Fruit fly (Drosophila melanogaster) whole organism, embryonic: ENCODE measurements around the gene CG3349.
A peak's percentile ranks its signal among the peaks of the same experiment; 100 is the strongest.

Source experiments
- Antp ChIP-seq: fragments of 200-800 bp; sonication (Bioruptor generic); optimal IDR thresholded peaks from 3 replicates; lab custom pipeline; 2016; ENCODE audit warnings: missing biosample characterization, missing genetic modification characterization
- CG10147 ChIP-seq: fragments of 200-800 bp; sonication (Bioruptor generic); optimal IDR thresholded peaks from 2 replicates; lab custom pipeline; 2019; ENCODE audit warnings: missing biosample characterization, mild to moderate bottlenecking, missing genetic modification characterization, moderate library complexity
- CG10321 ChIP-seq: fragments of 200-800 bp; sonication (Bioruptor generic); IDR thresholded peaks from 2 replicates; pipeline ENCODE4 v1.3.6; 2022; ENCODE audit warnings: missing biosample characterization, missing genetic modification characterization
- CG10366 ChIP-seq: fragments of 200-800 bp; sonication (Bioruptor generic); IDR thresholded peaks from 2 replicates; pipeline ENCODE4 v1.3.6; 2022; ENCODE audit warnings: missing biosample characterization, missing genetic modification characterization
- CG10565 ChIP-seq: fragments of 200-800 bp; sonication (Bioruptor generic); optimal IDR thresholded peaks from 3 replicates; lab custom pipeline; 2016; ENCODE audit warnings: missing biosample characterization, mild to moderate bottlenecking, missing genetic modification characterization
- CG16779 ChIP-seq: fragments of 200-800 bp; sonication (Bioruptor generic); IDR thresholded peaks from 2 replicates; pipeline ENCODE4 v1.3.6; 2022; ENCODE audit warnings: missing biosample characterization, missing genetic modification characterization
- CG18011 ChIP-seq: fragments of 200-800 bp; sonication (Bioruptor generic); optimal IDR thresholded peaks from 2 replicates; lab custom pipeline; 2017; ENCODE audit warnings: missing biosample characterization, missing genetic modification characterization, mild to moderate bottlenecking, moderate library complexity, missing genotype
- CG18599 ChIP-seq: fragments of 200-800 bp; sonication (Bioruptor generic); optimal IDR thresholded peaks from 3 replicates; lab custom pipeline; 2017; ENCODE audit warnings: missing biosample characterization, missing genetic modification characterization, mild to moderate bottlenecking, moderate library complexity, missing genetic modification reagents
- CG2199 ChIP-seq: fragments of 200-800 bp; sonication (Bioruptor generic); IDR thresholded peaks from 3 replicates; pipeline ENCODE4 v1.3.6; 2022; ENCODE audit warnings: missing biosample characterization, missing genetic modification characterization
- CG2712 ChIP-seq: fragments of 200-800 bp; optimal IDR thresholded peaks from 3 replicates; lab custom pipeline; 2019; ENCODE audit warnings: missing biosample characterization, mild to moderate bottlenecking, missing genetic modification characterization, moderate library complexity
- CG32772 ChIP-seq: fragments of 200-800 bp; sonication (Bioruptor generic); IDR thresholded peaks from 2 replicates; pipeline ENCODE4 v1.3.6; 2022; ENCODE audit warnings: missing biosample characterization, missing genetic modification characterization
- CG33213 ChIP-seq: fragments of 200-800 bp; sonication (Bioruptor generic); optimal IDR thresholded peaks from 3 replicates; lab custom pipeline; 2016; ENCODE audit warnings: missing biosample characterization, missing genetic modification characterization
- CG3407 ChIP-seq: fragments of 200-800 bp; sonication (Bioruptor generic); optimal IDR thresholded peaks from 2 replicates; lab custom pipeline; 2018; ENCODE audit warnings: missing biosample characterization, mild to moderate bottlenecking, missing genetic modification characterization
- CG4707 ChIP-seq: fragments of 200-800 bp; sonication (Bioruptor generic); optimal IDR thresholded peaks from 2 replicates; lab custom pipeline; 2018; ENCODE audit warnings: missing biosample characterization, mild to moderate bottlenecking, missing genetic modification characterization, moderate library complexity
- CG5953 ChIP-seq: fragments of 200-800 bp; sonication (Bioruptor generic); IDR thresholded peaks from 2 replicates; pipeline ENCODE4 v1.3.6; 2022; ENCODE audit warnings: missing biosample characterization, missing genetic modification characterization
- CG7271 ChIP-seq: fragments of 200-800 bp; sonication (Bioruptor generic); optimal IDR thresholded peaks from 2 replicates; lab custom pipeline; 2018; ENCODE audit warnings: missing biosample characterization, mild to moderate bottlenecking, missing genetic modification characterization, moderate library complexity
- CG7372 ChIP-seq: fragments of 200-800 bp; sonication (Bioruptor generic); IDR thresholded peaks from 2 replicates; pipeline ENCODE4 v1.3.6; 2022; ENCODE audit warnings: missing biosample characterization, missing genetic modification characterization
- CG7987 ChIP-seq: fragments of 200-800 bp; sonication (Bioruptor generic); optimal IDR thresholded peaks from 2 replicates; lab custom pipeline; 2018; ENCODE audit warnings: missing biosample characterization, mild to moderate bottlenecking, missing genetic modification characterization, moderate library complexity
- CG8290 ChIP-seq, 3 experiments: fragments of 200-800 bp; sonication (Bioruptor generic); optimal IDR thresholded peaks; 2 replicates each; lab custom pipeline; 2016 to 2019; ENCODE audit warnings: missing biosample characterization in 3 of 3, missing genetic modification characterization in 3 of 3, mild to moderate bottlenecking in 2 of 3, moderate library complexity in 1 of 3
- CG8359 ChIP-seq: fragments of 200-800 bp; sonication (Bioruptor generic); optimal IDR thresholded peaks from 2 replicates; lab custom pipeline; 2017; ENCODE audit warnings: missing biosample characterization, mild to moderate bottlenecking, missing genetic modification characterization, borderline replicate concordance
- D19B ChIP-seq: fragments of 200-800 bp; sonication (Bioruptor generic); optimal IDR thresholded peaks from 2 replicates; lab custom pipeline; 2017; ENCODE audit warnings: missing biosample characterization, mild to moderate bottlenecking, missing genetic modification characterization
- Dad ChIP-seq: fragments of 200-800 bp; sonication (Bioruptor generic); optimal IDR thresholded peaks from 3 replicates; lab custom pipeline; 2016; ENCODE audit warnings: missing biosample characterization, missing genetic modification characterization
- Dip2 ChIP-seq: fragments of 200-800 bp; sonication (Bioruptor generic); IDR thresholded peaks from 2 replicates; pipeline ENCODE4 v1.3.6; 2022; ENCODE audit warnings: missing biosample characterization, missing genetic modification characterization
- Dref ChIP-seq: fragments of 200-800 bp; sonication (Bioruptor generic); IDR thresholded peaks from 2 replicates; pipeline ENCODE4 v1.3.6; 2022; ENCODE audit warnings: missing biosample characterization, missing genetic modification characterization
- Elba2 ChIP-seq: fragments of 200-800 bp; sonication (Bioruptor generic); optimal IDR thresholded peaks from 3 replicates; lab custom pipeline; 2016; ENCODE audit warnings: missing biosample characterization, missing genetic modification characterization
- Fer1 ChIP-seq: fragments of 200-800 bp; sonication (Bioruptor generic); optimal IDR thresholded peaks from 2 replicates; lab custom pipeline; 2017; ENCODE audit warnings: missing biosample characterization, mild to moderate bottlenecking, missing genetic modification characterization
- Gug ChIP-seq: fragments of 200-800 bp; sonication (Bioruptor generic); IDR thresholded peaks from 4 replicates; pipeline ENCODE4 v1.3.6; 2022; ENCODE audit warnings: missing biosample characterization, missing genetic modification characterization
- HmgD ChIP-seq: fragments of 200-800 bp; sonication (Bioruptor generic); optimal IDR thresholded peaks from 3 replicates; lab custom pipeline; 2016; ENCODE audit warnings: missing biosample characterization, missing genetic modification characterization
- Hr78 ChIP-seq, 2 experiments: fragments of 200-800 bp in 1 of 2; fragments of >200 bp in 1 of 2; sonication (Bioruptor generic) in 1 of 2; optimal IDR thresholded peaks; 2 replicates each; lab custom pipeline; 2017 to 2019; ENCODE audit warnings: missing biosample characterization in 2 of 2, missing genetic modification characterization in 2 of 2, mild to moderate bottlenecking in 1 of 2, moderate library complexity in 1 of 2
- MBD-R2 ChIP-seq: fragments of 200-800 bp; sonication (Bioruptor generic); IDR thresholded peaks from 2 replicates; pipeline ENCODE4 v1.3.6; 2022; ENCODE audit warnings: missing biosample characterization, missing genetic modification characterization
- Mes4 ChIP-seq: fragments of 200-800 bp; sonication (Bioruptor generic); optimal IDR thresholded peaks from 2 replicates; lab custom pipeline; 2016; ENCODE audit warnings: missing biosample characterization, missing genetic modification characterization
- Sin3A ChIP-seq: fragments of >200 bp; optimal IDR thresholded peaks from 2 replicates; lab custom pipeline; 2018
- Spps ChIP-seq: fragments of 200-800 bp; sonication (Bioruptor generic); optimal IDR thresholded peaks from 2 replicates; lab custom pipeline; 2018; ENCODE audit warnings: missing biosample characterization, mild to moderate bottlenecking, missing genetic modification characterization
- Ssrp ChIP-seq: fragments of 200-800 bp; sonication (Bioruptor generic); optimal IDR thresholded peaks from 2 replicates; lab custom pipeline; 2018; ENCODE audit warnings: missing biosample characterization, mild to moderate bottlenecking, missing genetic modification characterization, moderate library complexity
- Trl ChIP-seq, 3 experiments: fragments of >200 bp in 2 of 3; fragments of 200-800 bp in 1 of 3; sonication (Bioruptor generic) in 1 of 3; optimal IDR thresholded peaks; 2 replicates in 1 of 3; 3 replicates in 2 of 3; lab custom pipeline; 2016 to 2017; ENCODE audit warnings: missing biosample characterization in 1 of 3, missing genetic modification characterization in 1 of 3
- aop ChIP-seq: fragments of 200-800 bp; sonication (Bioruptor generic); IDR thresholded peaks from 2 replicates; pipeline ENCODE4 v1.3.6; 2022; ENCODE audit warnings: missing biosample characterization, missing genetic modification characterization
- ash1 ChIP-seq: fragments of 200-800 bp; sonication (Bioruptor generic); optimal IDR thresholded peaks from 2 replicates; lab custom pipeline; 2018; ENCODE audit warnings: missing biosample characterization, mild to moderate bottlenecking, missing genetic modification characterization
- ato ChIP-seq: fragments of 200-800 bp; sonication (Bioruptor generic); IDR thresholded peaks from 2 replicates; pipeline ENCODE4 v1.3.6; 2022; ENCODE audit warnings: missing biosample characterization, missing genetic modification characterization; ENCODE audit not compliant: partially characterized antibody
- caup ChIP-seq: fragments of 200-800 bp; sonication (Bioruptor generic); optimal IDR thresholded peaks from 3 replicates; lab custom pipeline; 2017; ENCODE audit warnings: missing biosample characterization, mild to moderate bottlenecking, missing genetic modification characterization, moderate library complexity; ENCODE audit not compliant: severe bottlenecking
- cg ChIP-seq: fragments of 200-800 bp; sonication (Bioruptor generic); optimal IDR thresholded peaks from 3 replicates; lab custom pipeline; 2019; ENCODE audit warnings: missing biosample characterization, mild to moderate bottlenecking, missing genetic modification characterization, moderate library complexity
- corto ChIP-seq: fragments of 200-800 bp; sonication (Bioruptor generic); optimal IDR thresholded peaks from 2 replicates; lab custom pipeline; 2016; ENCODE audit warnings: missing biosample characterization, mild to moderate bottlenecking, missing genetic modification characterization, moderate library complexity
- dimm ChIP-seq: fragments of 200-800 bp; sonication (Bioruptor generic); IDR thresholded peaks from 2 replicates; pipeline ENCODE4 v1.3.6; 2022; ENCODE audit warnings: missing biosample characterization, missing genetic modification characterization
- ems ChIP-seq: fragments of 200-800 bp; sonication (Bioruptor generic); optimal IDR thresholded peaks from 3 replicates; lab custom pipeline; 2016; ENCODE audit warnings: missing biosample characterization, missing genetic modification characterization
- eyg ChIP-seq: fragments of 200-800 bp; sonication (Bioruptor generic); optimal IDR thresholded peaks from 3 replicates; lab custom pipeline; 2016; ENCODE audit warnings: missing biosample characterization, missing genetic modification characterization
- gro ChIP-seq: fragments of 200-800 bp; sonication (Bioruptor generic); optimal IDR thresholded peaks from 2 replicates; lab custom pipeline; 2016; ENCODE audit warnings: missing biosample characterization, missing genetic modification characterization
- gt ChIP-seq: fragments of 200-800 bp; sonication (Bioruptor generic); IDR thresholded peaks from 2 replicates; pipeline ENCODE4 v1.3.6; 2022; ENCODE audit warnings: missing biosample characterization, missing genetic modification characterization
- onecut ChIP-seq: fragments of 200-800 bp; sonication (Bioruptor generic); IDR thresholded peaks from 2 replicates; pipeline ENCODE4 v1.3.6; 2022; ENCODE audit warnings: missing biosample characterization, missing genetic modification characterization
- pnt ChIP-seq: fragments of 200-800 bp; sonication (Bioruptor generic); optimal IDR thresholded peaks from 3 replicates; lab custom pipeline; 2016; ENCODE audit warnings: missing biosample characterization, missing genetic modification characterization
- row ChIP-seq: fragments of 200-800 bp; sonication (Bioruptor generic); IDR thresholded peaks from 3 replicates; pipeline ENCODE4 v1.3.6; 2022; ENCODE audit warnings: missing biosample characterization, missing genetic modification characterization
- ssp ChIP-seq: fragments of 200-800 bp; sonication (Bioruptor generic); IDR thresholded peaks from 2 replicates; pipeline ENCODE4 v1.3.6; 2022; ENCODE audit warnings: missing biosample characterization, missing genetic modification characterization
- sug ChIP-seq: fragments of 200-800 bp; optimal IDR thresholded peaks from 2 replicates; lab custom pipeline; 2019; ENCODE audit warnings: missing biosample characterization, mild to moderate bottlenecking, missing genetic modification characterization, moderate library complexity

Gene CG3349

DNA sequence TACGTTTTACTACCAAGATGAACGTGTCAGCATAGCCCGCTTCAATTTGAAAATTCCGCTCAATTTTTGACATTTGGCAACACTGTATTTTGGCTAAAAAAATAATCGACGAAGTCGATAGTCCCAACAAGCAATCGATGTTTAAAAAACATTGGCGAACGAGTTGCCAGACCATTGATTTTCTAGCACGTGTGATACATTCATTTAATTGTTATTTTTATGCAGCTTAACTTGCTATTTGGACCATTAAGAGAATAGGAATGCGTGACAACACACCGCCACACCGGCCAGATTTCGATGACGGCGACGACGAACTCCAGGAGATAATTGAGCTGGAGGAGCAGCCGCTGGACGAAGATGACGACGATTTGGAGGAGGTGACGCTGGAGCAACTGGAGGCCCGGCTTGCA, 3.3 kb downstream of the CG3349 start, which contains the start of gene CG5114 (continued):
- TF ChIP-seq aop (GFP tag; lab: Robert Waterston, UW) (no peak), row (GFP tag; lab: Robert Waterston, UW) (peak; percentile 55), CG2712 (peak; percentile 54), gt (GFP tag; lab: Robert Waterston, UW) (no peak), HmgD (peak; percentile 38), CG10366 (GFP tag; lab: Robert Waterston, UW) (no peak), CG33213 (peak; percentile 53), ash1 (GFP tag; lab: Kevin White, UChicago) (no peak), CG7372 (GFP tag; lab: Robert Waterston, UW) (no peak), ems (peak; percentile 24), CG4707 (GFP tag; lab: Kevin White, UChicago) (no peak), Trl (optimal IDR thresholded peaks at IDR 0.05; lab: Kevin White, UChicago) (no peak), Trl (GFP tag; optimal IDR thresholded peaks at IDR 0.05; lab: Kevin White, UChicago) (peak; percentile 64), CG32772 (no peak), CG3407 (GFP tag; lab: Kevin White, UChicago) (no peak), CG10147 (GFP tag; lab: Kevin White, UChicago) (peak; percentile 22), sug (tag; lab: Kevin White, UChicago) (peak; percentile 54), Sin3A (peak; percentile 72), gro (GFP tag; lab: Kevin White, UChicago) (peak; percentile 66), CG18011 (peak; percentile 42), CG10565 (no peak), CG7271 (no peak), cg (GFP tag; lab: Kevin White, UChicago) (no peak), CG10321 (GFP tag; lab: Robert Waterston, UW) (no peak), Gug (no peak), Hr78 (GFP tag; optimal IDR thresholded peaks at IDR 0.05; lab: Kevin White, UChicago) (no peak), Fer1 (GFP tag; lab: Kevin White, UChicago) (peak; percentile 62), onecut (peak; percentile 33), ato (GFP tag; lab: Robert Waterston, UW) (peak; percentile 76), CG8359 (GFP tag; lab: Kevin White, UChicago) (no peak), corto (GFP tag; lab: Kevin White, UChicago) (no peak), caup (GFP tag; lab: Kevin White, UChicago) (peak; percentile 37), Dip2 (GFP tag; lab: Robert Waterston, UW) (no peak), Mes4 (no peak), Antp (GFP tag; lab: Kevin White, UChicago) (peak; percentile 26), CG5953 (GFP tag; lab: Robert Waterston, UW) (no peak), CG18599 (GFP tag; lab: Kevin White, UChicago) (no peak), Spps (no peak), CG2199 (GFP tag; lab: Robert Waterston, UW) (0 out of 3 replicates have a peak, but pooled peaks have one; percentile 15), Dad (GFP tag; lab: Kevin White, UChicago) (peak; percentile 37), CG16779 (GFP tag; lab: Robert Waterston, UW) (no peak), pnt (GFP tag; lab: Kevin White, UChicago) (no peak), Dref (GFP tag; lab: Robert Waterston, UW) (peak; percentile 98), ssp (GFP tag; lab: Robert Waterston, UW) (no peak; the same call in 1 of the 2 replicates), D19B (GFP tag; lab: Kevin White, UChicago) (no peak), CG7987 (GFP tag; lab: Kevin White, UChicago) (peak; percentile 69), CG8290 (GFP tag; optimal IDR thresholded peaks at IDR 0.05; lab: Kevin White, UChicago) (no peak), CG8290 (tag; optimal IDR thresholded peaks at IDR 0.05; lab: Kevin White, UChicago) (peak in 1 of 2 experiments; percentile 83), MBD-R2 (GFP tag; lab: Robert Waterston, UW) (peak; percentile 89), eyg (GFP tag; lab: Kevin White, UChicago) (peak; percentile 19), Elba2 (GFP tag; lab: Kevin White, UChicago) (peak; percentile 16), dimm (no peak), Ssrp (tag; lab: Kevin White, UChicago) (no peak)
